Worm (Caenorhabditis elegans) whole organism, mixed stage, embryonic: ENCODE measurements around the gene samp-1.
A peak's percentile ranks its signal among the peaks of the same experiment; 100 is the strongest.

ENCODE experiments used
- M03D4.4 ChIP-seq: sonication (generic microtip); optimal IDR thresholded peaks from 2 replicates; lab custom pipeline; 2017; ENCODE audit warnings: mild to moderate bottlenecking, missing genetic modification characterization, missing compliant biosample characterization
- bed-3 ChIP-seq: fragments of 200-800 bp; sonication (Bioruptor generic); optimal IDR thresholded peaks from 3 replicates; lab custom pipeline; 2018; ENCODE audit warnings: mild to moderate bottlenecking, missing genetic modification characterization, moderate library complexity, missing compliant biosample characterization
- ceh-43 ChIP-seq: fragments of 200-800 bp; sonication (Bioruptor generic); optimal IDR thresholded peaks from 2 replicates; lab custom pipeline; 2018; ENCODE audit warnings: mild to moderate bottlenecking, missing genetic modification characterization, moderate library complexity, missing compliant biosample characterization
- ceh-83 ChIP-seq: fragments of 200-800 bp; sonication (Bioruptor generic); optimal IDR thresholded peaks from 2 replicates; lab custom pipeline; 2018; ENCODE audit warnings: mild to moderate bottlenecking, missing genetic modification characterization, missing compliant biosample characterization
- ces-1 ChIP-seq: fragments of 150-350 bp; optimal IDR thresholded peaks from 2 replicates; lab custom pipeline; 2014; ENCODE audit warnings: missing biosample characterization, missing genetic modification reagents, missing genetic modification characterization
- drap-1 ChIP-seq: fragments of 200-800 bp; sonication (Bioruptor generic); optimal IDR thresholded peaks from 3 replicates; lab custom pipeline; 2018; ENCODE audit warnings: mild to moderate bottlenecking, missing genetic modification characterization, missing compliant biosample characterization
- elt-1 ChIP-seq: sonication (generic microtip); optimal IDR thresholded peaks from 2 replicates; lab custom pipeline; 2017; ENCODE audit warnings: missing genetic modification characterization, mild to moderate bottlenecking, missing compliant biosample characterization, antibody characterized with exemption, moderate library complexity, borderline replicate concordance; ENCODE audit not compliant: insufficient read depth
- elt-3 ChIP-seq: fragments of 150-350 bp; optimal IDR thresholded peaks from 2 replicates; lab custom pipeline; 2014; ENCODE audit warnings: missing biosample characterization, missing genetic modification characterization
- flh-1 ChIP-seq: fragments of 200-800 bp; sonication (Bioruptor generic); optimal IDR thresholded peaks from 2 replicates; lab custom pipeline; 2018; ENCODE audit warnings: mild to moderate bottlenecking, missing genetic modification characterization, moderate library complexity, missing compliant biosample characterization
- ham-2 ChIP-seq: fragments of 200-800 bp; sonication (Bioruptor generic); optimal IDR thresholded peaks from 2 replicates; lab custom pipeline; 2018; ENCODE audit warnings: mild to moderate bottlenecking, missing genetic modification characterization, missing compliant biosample characterization
- hlh-1 ChIP-seq: fragments of 150-350 bp; optimal IDR thresholded peaks from 2 replicates; lab custom pipeline; 2014; ENCODE audit warnings: missing biosample characterization, missing genetic modification reagents, missing genetic modification characterization
- lin-13 ChIP-seq: fragments of 150-350 bp; optimal IDR thresholded peaks from 2 replicates; lab custom pipeline; 2014; ENCODE audit warnings: missing biosample characterization, missing genetic modification characterization
- lin-32 ChIP-seq: fragments of 200-800 bp; sonication (Bioruptor generic); optimal IDR thresholded peaks from 2 replicates; lab custom pipeline; 2018; ENCODE audit warnings: mild to moderate bottlenecking, missing genetic modification characterization, missing compliant biosample characterization
- lsy-2 ChIP-seq: fragments of 150-350 bp; optimal IDR thresholded peaks from 2 replicates; lab custom pipeline; 2014; ENCODE audit warnings: missing biosample characterization, missing genetic modification characterization
- mab-5 ChIP-seq: fragments of 150-350 bp; optimal IDR thresholded peaks from 2 replicates; lab custom pipeline; 2014; ENCODE audit warnings: missing biosample characterization, missing genetic modification characterization
- mep-1 ChIP-seq: fragments of 150-350 bp; optimal IDR thresholded peaks from 2 replicates; lab custom pipeline; 2017; ENCODE audit warnings: missing biosample characterization, missing genetic modification reagents, missing genetic modification characterization, inconsistent platforms
- mls-2 ChIP-seq: sonication (generic microtip); optimal IDR thresholded peaks from 2 replicates; lab custom pipeline; 2016; ENCODE audit warnings: mild to moderate bottlenecking, missing genetic modification characterization, moderate library complexity, missing compliant biosample characterization
- nhr-12 ChIP-seq: fragments of 150-350 bp; optimal IDR thresholded peaks from 2 replicates; lab custom pipeline; 2014; ENCODE audit warnings: missing biosample characterization, missing genetic modification characterization
- nhr-2 ChIP-seq: fragments of 150-350 bp; optimal IDR thresholded peaks from 2 replicates; lab custom pipeline; 2014; ENCODE audit warnings: missing biosample characterization, missing genetic modification characterization
- nhr-237 ChIP-seq: fragments of 150-350 bp; optimal IDR thresholded peaks from 2 replicates; lab custom pipeline; 2014; ENCODE audit warnings: missing biosample characterization, missing genetic modification characterization
- nhr-28 ChIP-seq: fragments of 150-350 bp; optimal IDR thresholded peaks from 2 replicates; lab custom pipeline; 2014; ENCODE audit warnings: missing biosample characterization, missing genetic modification characterization
- pha-4 ChIP-seq: fragments of 150-350 bp; optimal IDR thresholded peaks from 2 replicates; lab custom pipeline; 2018; ENCODE audit warnings: missing biosample characterization, missing genetic modification reagents, missing genetic modification characterization
- sem-2 ChIP-seq: fragments of 200-800 bp; sonication (Bioruptor generic); optimal IDR thresholded peaks from 2 replicates; lab custom pipeline; 2018; ENCODE audit warnings: mild to moderate bottlenecking, missing genetic modification characterization, missing compliant biosample characterization
- snpc-4 ChIP-seq: fragments of 150-350 bp; optimal IDR thresholded peaks from 2 replicates; lab custom pipeline; 2014; ENCODE audit warnings: missing biosample characterization, missing genetic modification characterization
- sptf-1 ChIP-seq: sonication (generic microtip); optimal IDR thresholded peaks from 2 replicates; lab custom pipeline; 2017; ENCODE audit warnings: mild to moderate bottlenecking, missing genetic modification characterization, moderate library complexity, missing compliant biosample characterization
- tbx-8 ChIP-seq: fragments of 200-800 bp; sonication (Bioruptor generic); optimal IDR thresholded peaks from 2 replicates; lab custom pipeline; 2018; ENCODE audit warnings: mild to moderate bottlenecking, missing genetic modification characterization, moderate library complexity, missing compliant biosample characterization
- unc-120 ChIP-seq: sonication (generic microtip); optimal IDR thresholded peaks from 2 replicates; lab custom pipeline; 2017; ENCODE audit warnings: missing genetic modification characterization, missing compliant biosample characterization; ENCODE audit not compliant: poor library complexity, severe bottlenecking
- unc-39 ChIP-seq: fragments of 150-350 bp; optimal IDR thresholded peaks from 2 replicates; lab custom pipeline; 2014; ENCODE audit warnings: missing biosample characterization, missing genetic modification characterization
- unc-62 ChIP-seq: fragments of 150-350 bp; optimal IDR thresholded peaks from 2 replicates; lab custom pipeline; 2014; ENCODE audit warnings: missing biosample characterization, missing genetic modification reagents, missing genetic modification characterization
- zip-8 ChIP-seq: fragments of 150-350 bp; optimal IDR thresholded peaks from 2 replicates; lab custom pipeline; 2014; ENCODE audit warnings: missing biosample characterization, missing genetic modification characterization

Gene samp-1

ce11 chrII:11297217-11297738 lies 5.4 kb upstream of the samp-1 start, which contains the start of gene saps-1:
TSS of gene saps-1 (plus strand) at chrII:11297688.
- TF ChIP-seq unc-120 (no peak), nhr-237 (tag; lab: Kevin White, UChicago) (peak; percentile 21), zip-8 (peak; percentile 80)

- TF ChIP-seq lin-13 (tag; lab: Kevin White, UChicago) (no peak), hlh-1 (tag; lab: Kevin White, UChicago) (no peak), ceh-43 (GFP tag; lab: Kevin White, UChicago) (no peak), ham-2 (GFP tag; lab: Kevin White, UChicago) (no peak)
Measured at ce11 chrII:11301059-11301458, 1.6 kb upstream of the samp-1 start, which contains the start of gene raga-1. TSS of gene raga-1 (plus strand) at chrII:11301359.

- peak; percentile 48 for TF ChIP-seq ces-1 (GFP tag; lab: Kevin White, UChicago)
- TF ChIP-seq sptf-1 (tag; lab: Kevin White, UChicago), result peak; percentile 18
- no peak for TF ChIP-seq lsy-2 (tag; lab: Kevin White, UChicago)
- peak; percentile 17 for TF ChIP-seq drap-1 (GFP tag; lab: Kevin White, UChicago)
- TF ChIP-seq ham-2 (GFP tag; lab: Kevin White, UChicago), result no peak
- no peak for TF ChIP-seq elt-1
- peak; percentile 52 for TF ChIP-seq mls-2
- peak; percentile 85 for TF ChIP-seq pha-4 (tag; lab: Kevin White, UChicago)
- TF ChIP-seq unc-39, result peak; percentile 77
Measured at ce11 chrII:11305627-11306449, 3.1 kb downstream of the samp-1 start, which contains the start of gene rsf-1. TSS of gene rsf-1 (plus strand) at chrII:11306399.

DNA sequence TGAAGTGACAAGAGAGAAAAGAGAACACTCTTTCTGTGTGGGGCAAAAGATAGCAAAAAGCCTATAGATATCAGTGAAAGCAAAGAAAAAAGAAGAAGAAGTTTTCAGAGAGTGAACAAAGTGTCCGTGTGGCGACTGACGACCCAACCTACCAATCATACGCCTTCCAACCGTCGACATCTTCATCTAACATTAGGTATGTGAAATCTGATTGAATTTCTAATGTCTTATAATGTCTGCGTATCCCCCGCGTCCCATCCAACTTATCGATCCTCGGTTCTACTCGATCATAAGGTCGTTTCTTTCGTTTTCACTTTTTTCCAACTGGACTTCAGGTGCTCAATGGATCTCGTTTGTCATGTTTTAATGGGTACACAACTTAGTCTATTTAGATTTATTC lies 4.6 kb downstream of the samp-1 start:
- TF ChIP-seq tbx-8 (no peak), ceh-43 (GFP tag; lab: Kevin White, UChicago) (no peak), unc-62 (GFP tag; lab: Kevin White, UChicago) (no peak), zip-8 (no peak), unc-39 (no peak), M03D4.4 (no peak), snpc-4 (tag; lab: Kevin White, UChicago) (no peak), mab-5 (no peak), lin-32 (no peak), flh-1 (GFP tag; lab: Kevin White, UChicago) (no peak), elt-1 (no peak), lin-13 (tag; lab: Kevin White, UChicago) (no peak), drap-1 (GFP tag; lab: Kevin White, UChicago) (no peak), nhr-28 (no peak), sem-2 (no peak), elt-3 (tag; lab: Kevin White, UChicago) (no peak), nhr-2 (tag; lab: Kevin White, UChicago) (no peak)

DNA sequence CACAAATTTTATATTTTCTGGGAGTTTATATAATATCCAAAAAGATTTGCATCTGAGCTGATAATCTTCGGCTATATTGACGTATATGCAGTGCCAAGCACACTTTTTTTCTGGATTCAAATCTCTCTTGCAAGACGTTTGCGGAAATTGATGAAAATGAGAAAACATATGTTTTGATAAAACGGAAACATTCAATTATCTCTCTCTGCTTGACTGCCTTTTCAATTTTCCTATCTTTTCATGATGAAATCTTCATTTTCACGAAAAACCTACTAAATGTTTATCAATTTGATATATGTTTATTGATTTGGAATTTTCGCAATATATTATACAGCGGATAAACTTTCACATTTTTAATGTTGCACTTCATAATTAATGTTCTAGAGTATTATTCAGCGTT lies 5.3 kb downstream of the samp-1 start:
- peak; percentile 5 for TF ChIP-seq unc-62 (GFP tag; lab: Kevin White, UChicago)
- TF ChIP-seq unc-120, result peak; percentile 23
- TF ChIP-seq sem-2, result no peak

ce11 chrII:11312223-11312622 lies 9.5 kb downstream of the samp-1 start, which contains the start of gene T24F1.7:
TSS of gene T24F1.7 (plus strand) at chrII:11312523.
- TF ChIP-seq mls-2 (no peak), ceh-43 (GFP tag; lab: Kevin White, UChicago) (no peak), mep-1 (tag; lab: Kevin White, UChicago) (no peak), flh-1 (GFP tag; lab: Kevin White, UChicago) (no peak), lsy-2 (tag; lab: Kevin White, UChicago) (no peak), ces-1 (GFP tag; lab: Kevin White, UChicago) (no peak), bed-3 (GFP tag; lab: Kevin White, UChicago) (no peak), unc-120 (no peak), tbx-8 (no peak), mab-5 (no peak), nhr-12 (no peak), lin-32 (no peak), nhr-28 (no peak), elt-3 (tag; lab: Kevin White, UChicago) (no peak), ceh-83 (GFP tag; lab: Kevin White, UChicago) (no peak), snpc-4 (tag; lab: Kevin White, UChicago) (no peak), hlh-1 (tag; lab: Kevin White, UChicago) (no peak), sptf-1 (tag; lab: Kevin White, UChicago) (no peak), ham-2 (GFP tag; lab: Kevin White, UChicago) (no peak)
